Worm (Caenorhabditis elegans) whole organism, young adult: Measurements from ENCODE around the gene rsp-3.

ENCODE experiments used
- hlh-12 ChIP-seq: sonication (generic microtip); optimal IDR thresholded peaks from 2 replicates; lab custom pipeline; 2016; ENCODE audit warnings: missing genetic modification characterization, missing compliant biosample characterization
- hmg-20 ChIP-seq: fragments of 200-800 bp; sonication (Bioruptor generic); IDR thresholded peaks from 2 replicates; pipeline ENCODE4 v1.3.6; 2022; ENCODE audit warnings: missing genetic modification reagents, missing genetic modification characterization, missing compliant biosample characterization
- sea-2 ChIP-seq: fragments of 200-800 bp; sonication (Bioruptor generic); IDR thresholded peaks from 2 replicates; pipeline ENCODE4 v1.3.6; 2022; ENCODE audit warnings: missing genetic modification characterization, missing compliant biosample characterization
- snpc-4 ChIP-seq, 5 experiments: fragments of 150-350 bp in 1 of 5; sonication (generic microtip) in 4 of 5; optimal IDR thresholded peaks; 2 replicates each; lab custom pipeline; 2014 to 2018; ENCODE audit warnings: missing genetic modification characterization in 5 of 5, missing biosample characterization in 3 of 5, antibody characterized with exemption in 2 of 5, mild to moderate bottlenecking in 2 of 5, missing compliant biosample characterization in 2 of 5, missing genotype in 2 of 5, moderate library complexity in 2 of 5, missing genetic modification reagents in 1 of 5
- somi-1 ChIP-seq: fragments of 200-800 bp; sonication (Bioruptor generic); optimal IDR thresholded peaks from 2 replicates; lab custom pipeline; 2018; ENCODE audit warnings: mild to moderate bottlenecking, missing genetic modification characterization, missing compliant biosample characterization

DNA sequence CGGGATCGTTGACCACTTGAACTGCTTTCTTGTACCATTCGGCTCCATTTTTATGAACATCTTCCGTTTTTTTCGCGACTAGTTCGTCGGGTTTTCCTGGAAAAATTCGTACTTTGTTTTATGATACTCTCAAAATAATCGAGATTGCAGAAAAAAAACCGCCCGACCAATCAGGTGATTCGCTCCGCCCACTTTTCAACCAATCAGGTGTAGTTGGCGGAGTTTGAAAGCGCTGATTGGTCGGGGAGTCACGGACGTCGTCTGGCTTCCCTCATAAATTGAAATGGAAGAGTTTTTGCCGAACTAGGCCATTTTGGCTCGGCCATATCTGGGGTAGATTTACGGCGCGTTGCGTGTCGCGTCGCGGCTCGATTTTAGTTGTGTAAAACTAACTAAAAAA lies 35.1 kb downstream of the rsp-3 start:
- TF ChIP-seq hlh-12 (tag; lab: Kevin White, UChicago) (no peak), sea-2 (no peak), somi-1 (no peak), hmg-20 (no peak), snpc-4 (GFP tag; optimal IDR thresholded peaks at IDR 0.05; lab: Kevin White, UChicago) (no peak), snpc-4 (tag; optimal IDR thresholded peaks at IDR 0.05; lab: Kevin White, UChicago) (no peak)
